Worm (Caenorhabditis elegans): ENCODE measurements around the gene str-188.

ce11 chrV:9750308-9750707, 33.8 kb downstream of the str-188 start, which contains the start of gene F58E6.4:
- TF ChIP-seq snpc-4 (tag; optimal IDR thresholded peaks at IDR 0.05) (no peak), nhr-42 (GFP tag; IDR thresholded peaks at IDR 0.05) (no peak), nhr-237 (tag; optimal IDR thresholded peaks at IDR 0.05) (no peak), ceh-62 (tag; optimal IDR thresholded peaks at IDR 0.05) (no peak), nhr-6 (tag; optimal IDR thresholded peaks at IDR 0.05) (no peak), ces-1 (GFP tag; optimal IDR thresholded peaks at IDR 0.05) (no peak), lin-13 (GFP tag; optimal IDR thresholded peaks at IDR 0.05) (no peak), aha-1 (tag) (no peak), gei-8 (GFP tag; optimal IDR thresholded peaks at IDR 0.05) (no peak)

All from whole organism, L4 larva.